Worm (Caenorhabditis elegans) whole organism, L3 larva: ENCODE measurements around the gene tmem-231.

Source experiments
- ZK546.5 ChIP-seq: sonication (generic microtip); optimal IDR thresholded peaks from 2 replicates; lab custom pipeline; 2017; ENCODE audit warnings: missing biosample characterization, missing genetic modification characterization
- aly-2 ChIP-seq: fragments of 150-350 bp; optimal IDR thresholded peaks from 2 replicates; lab custom pipeline; 2014; ENCODE audit warnings: missing biosample characterization, missing genetic modification characterization
- ama-1 ChIP-seq: fragments of 150-350 bp; optimal IDR thresholded peaks from 2 replicates; lab custom pipeline; 2018
- ceh-28 ChIP-seq: fragments of 150-350 bp; optimal IDR thresholded peaks from 2 replicates; lab custom pipeline; 2014; ENCODE audit warnings: missing biosample characterization, missing genetic modification reagents, missing genetic modification characterization
- ceh-9 ChIP-seq: sonication (generic microtip); optimal IDR thresholded peaks from 2 replicates; lab custom pipeline; 2018; ENCODE audit warnings: missing biosample characterization, missing genetic modification characterization
- daf-12 ChIP-seq: fragments of 150-350 bp; optimal IDR thresholded peaks from 2 replicates; lab custom pipeline; 2014; ENCODE audit warnings: missing biosample characterization, missing genetic modification reagents, missing genetic modification characterization
- egl-27 ChIP-seq: sonication (generic microtip); optimal IDR thresholded peaks from 4 replicates; lab custom pipeline; 2017; ENCODE audit warnings: missing biosample characterization, missing genetic modification reagents, missing genetic modification characterization
- egl-5 ChIP-seq: fragments of 150-350 bp; optimal IDR thresholded peaks from 2 replicates; lab custom pipeline; 2017; ENCODE audit warnings: missing biosample characterization, missing genetic modification reagents, missing genetic modification characterization, inconsistent platforms
- elt-2 ChIP-seq: sonication (generic microtip); optimal IDR thresholded peaks from 2 replicates; lab custom pipeline; 2016; ENCODE audit warnings: missing genetic modification reagents, mild to moderate bottlenecking, missing genetic modification characterization, missing compliant biosample characterization
- elt-3 ChIP-seq, 3 experiments: fragments of 150-350 bp in 1 of 3; sonication (generic microtip) in 2 of 3; optimal IDR thresholded peaks; 2 replicates in 2 of 3; 4 replicates in 1 of 3; lab custom pipeline; 2014 to 2017; ENCODE audit warnings: missing biosample characterization in 3 of 3, missing genetic modification characterization in 3 of 3
- fkh-10 ChIP-seq: sonication (generic microtip); optimal IDR thresholded peaks from 2 replicates; lab custom pipeline; 2017; ENCODE audit warnings: missing biosample characterization, missing genetic modification reagents, missing genetic modification characterization
- fkh-2 ChIP-seq: fragments of 150-350 bp; optimal IDR thresholded peaks from 2 replicates; lab custom pipeline; 2014; ENCODE audit warnings: missing biosample characterization, missing genetic modification reagents, missing genetic modification characterization
- hmg-11 ChIP-seq: sonication (generic microtip); optimal IDR thresholded peaks from 2 replicates; lab custom pipeline; 2016; ENCODE audit warnings: missing genetic modification characterization, missing compliant biosample characterization
- lin-15B ChIP-seq: fragments of 150-350 bp; optimal IDR thresholded peaks from 2 replicates; lab custom pipeline; 2014; ENCODE audit warnings: missing biosample characterization, missing genetic modification characterization
- lsy-12 ChIP-seq: sonication (generic microtip); optimal IDR thresholded peaks from 2 replicates; lab custom pipeline; 2016; ENCODE audit warnings: mild to moderate bottlenecking, missing genetic modification characterization, missing compliant biosample characterization
- mdl-1 ChIP-seq: fragments of 150-350 bp; optimal IDR thresholded peaks from 2 replicates; lab custom pipeline; 2014; ENCODE audit warnings: missing biosample characterization, missing genetic modification characterization
- nfya-1 ChIP-seq: sonication (generic microtip); optimal IDR thresholded peaks from 2 replicates; lab custom pipeline; 2017; ENCODE audit warnings: missing genetic modification characterization, mild to moderate bottlenecking, missing compliant biosample characterization, antibody characterized with exemption, moderate library complexity; ENCODE audit not compliant: insufficient read depth
- nhr-12 ChIP-seq: fragments of 150-350 bp; optimal IDR thresholded peaks from 2 replicates; lab custom pipeline; 2014; ENCODE audit warnings: missing biosample characterization, missing genetic modification characterization
- nhr-23 ChIP-seq: fragments of 150-350 bp; optimal IDR thresholded peaks from 2 replicates; lab custom pipeline; 2014; ENCODE audit warnings: missing biosample characterization, missing genetic modification reagents, missing genetic modification characterization
- nhr-25 ChIP-seq: sonication (generic microtip); optimal IDR thresholded peaks from 2 replicates; lab custom pipeline; 2017; ENCODE audit warnings: missing biosample characterization, missing genetic modification characterization
- nhr-28 ChIP-seq: fragments of 150-350 bp; optimal IDR thresholded peaks from 2 replicates; lab custom pipeline; 2014; ENCODE audit warnings: missing biosample characterization, missing genetic modification characterization
- nhr-43 ChIP-seq: sonication (generic microtip); optimal IDR thresholded peaks from 2 replicates; lab custom pipeline; 2016; ENCODE audit warnings: mild to moderate bottlenecking, missing genetic modification characterization, missing compliant biosample characterization; ENCODE audit not compliant: poor library complexity, severe bottlenecking
- nhr-67 ChIP-seq: fragments of 150-350 bp; optimal IDR thresholded peaks from 2 replicates; lab custom pipeline; 2014; ENCODE audit warnings: missing biosample characterization, missing genetic modification characterization
- nhr-76 ChIP-seq: fragments of 150-350 bp; sonication (generic microtip); optimal IDR thresholded peaks from 5 replicates; lab custom pipeline; 2014; ENCODE audit warnings: missing biosample characterization, missing genetic modification characterization
- pha-4 ChIP-seq: fragments of 150-350 bp; optimal IDR thresholded peaks from 2 replicates; lab custom pipeline; 2014; ENCODE audit warnings: missing biosample characterization, missing genetic modification reagents, missing genetic modification characterization
- pqm-1 ChIP-seq: fragments of 150-350 bp; optimal IDR thresholded peaks from 2 replicates; lab custom pipeline; 2017; ENCODE audit warnings: missing biosample characterization, missing genetic modification characterization, inconsistent platforms
- sea-2 ChIP-seq: fragments of 150-350 bp; sonication (generic microtip); optimal IDR thresholded peaks from 4 replicates; lab custom pipeline; 2014; ENCODE audit warnings: missing biosample characterization, missing genetic modification reagents, missing genetic modification characterization
- skn-1 ChIP-seq: fragments of 150-350 bp; optimal IDR thresholded peaks from 2 replicates; lab custom pipeline; 2014; ENCODE audit warnings: missing biosample characterization, missing genetic modification characterization
- unc-62 ChIP-seq: fragments of 150-350 bp; sonication (generic microtip); optimal IDR thresholded peaks from 4 replicates; lab custom pipeline; 2014; ENCODE audit warnings: missing biosample characterization, missing genetic modification reagents, missing genetic modification characterization
- ztf-11 ChIP-seq: fragments of 150-350 bp; optimal IDR thresholded peaks from 2 replicates; lab custom pipeline; 2014; ENCODE audit warnings: missing biosample characterization, missing genetic modification characterization
- ztf-4 ChIP-seq: fragments of 150-350 bp; optimal IDR thresholded peaks from 2 replicates; lab custom pipeline; 2014; ENCODE audit warnings: missing biosample characterization, missing genetic modification characterization

tmem-231 gene

DNA sequence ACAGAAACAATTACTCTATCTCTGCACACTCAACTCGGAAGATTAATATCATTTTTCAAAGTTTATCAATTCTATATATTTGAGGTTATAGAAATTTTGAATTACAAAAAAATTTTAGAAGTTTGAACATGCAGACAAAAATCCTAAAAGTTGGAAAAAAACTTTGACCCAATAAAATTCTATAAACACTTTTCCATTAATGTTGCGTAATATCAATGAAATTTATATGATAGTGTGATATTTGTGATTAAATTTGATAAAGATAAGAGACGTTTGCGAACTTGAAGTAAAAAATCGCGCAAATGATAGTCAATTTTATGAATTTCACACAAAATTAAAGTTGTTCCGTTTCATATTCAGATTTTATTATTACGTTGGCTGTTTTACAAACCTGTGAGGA, 27.5 kb downstream of the tmem-231 start:
- TF ChIP-seq pha-4 (tag; lab: Kevin White, UChicago) (no peak), nhr-23 (tag; lab: Kevin White, UChicago) (no peak), lsy-12 (no peak), nhr-28 (tag; lab: Kevin White, UChicago) (no peak), elt-2 (tag; lab: Kevin White, UChicago) (peak; percentile 75), pqm-1 (tag; lab: Kevin White, UChicago) (peak; percentile 35)

ce11 chrIV:8456899-8457298, 30.3 kb downstream of the tmem-231 start, which contains the start of gene syx-4:
Gene syx-4, plus strand, starts transcription at chrIV:8457280.
- TF ChIP-seq elt-3 (tag; optimal IDR thresholded peaks at IDR 0.05; lab: Kevin White, UChicago) = no peak
- no peak for TF ChIP-seq hmg-11 (tag; lab: Kevin White, UChicago)
- no peak for TF ChIP-seq nhr-12 (tag; lab: Kevin White, UChicago)
- no peak for TF ChIP-seq nfya-1
- TF ChIP-seq ztf-11 = no peak
- TF ChIP-seq fkh-10 (GFP tag; lab: Kevin White, UChicago) = no peak
- no peak for TF ChIP-seq daf-12 (tag; lab: Kevin White, UChicago)
- no peak for TF ChIP-seq nhr-28 (tag; lab: Kevin White, UChicago)
- TF ChIP-seq sea-2 (GFP tag; lab: Kevin White, UChicago) = no peak

DNA sequence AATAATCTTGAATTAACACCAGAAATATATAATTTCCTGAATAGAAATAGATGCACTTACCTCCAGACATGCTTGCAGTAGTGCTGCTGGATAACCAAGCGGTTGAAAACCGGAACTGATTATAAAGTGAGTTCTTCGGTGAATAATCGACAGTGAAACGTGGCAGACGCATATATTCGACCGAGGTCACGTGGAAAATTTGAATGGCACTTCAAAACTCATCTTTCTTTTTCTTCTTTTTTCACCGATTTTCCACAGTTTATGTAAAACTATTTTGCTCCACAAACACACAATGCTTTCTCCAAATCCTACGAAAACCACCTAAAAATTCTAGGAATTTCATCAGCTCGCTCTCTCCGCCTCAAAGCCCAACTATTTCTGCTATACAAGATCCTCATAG, 33.6 kb downstream of the tmem-231 start, which contains the start of gene ant-1.4:
TSS of gene ant-1.4 (minus strand) at position 101 of the 400 bp plus-strand sequence.
- TF ChIP-seq ceh-28 (tag; lab: Kevin White, UChicago) (no peak), nhr-67 (tag; lab: Kevin White, UChicago) (no peak), unc-62 (GFP tag; lab: Kevin White, UChicago) (no peak), ztf-11 (no peak)

ce11 chrIV:8461177-8461576, 34.6 kb downstream of the tmem-231 start:
- TF ChIP-seq pha-4 (tag; lab: Kevin White, UChicago) (no peak), lin-15B (tag; lab: Kevin White, UChicago) (no peak), sea-2 (GFP tag; lab: Kevin White, UChicago) (no peak), unc-62 (GFP tag; lab: Kevin White, UChicago) (no peak)

DNA sequence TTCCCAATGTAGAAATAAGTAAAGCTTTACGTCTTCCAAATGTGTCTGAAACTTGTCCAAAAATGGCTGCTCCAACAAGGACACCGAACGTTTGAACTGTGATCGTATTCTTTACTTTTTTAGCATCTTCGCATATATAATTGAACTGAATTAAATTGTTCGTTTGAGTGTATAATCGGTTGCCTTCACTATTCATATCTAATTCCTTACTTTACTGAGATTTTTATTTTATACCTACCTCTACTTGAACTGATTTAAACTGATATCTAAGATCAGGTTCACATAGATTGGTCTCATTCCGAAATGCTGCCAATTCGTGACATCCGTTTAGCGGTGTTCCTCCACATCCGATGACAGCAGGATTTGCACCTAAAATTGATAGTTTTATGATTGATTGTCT, 35.8 kb downstream of the tmem-231 start:
- TF ChIP-seq unc-62 (GFP tag; lab: Kevin White, UChicago) (no peak), lin-15B (tag; lab: Kevin White, UChicago) (no peak)
- TF ChIP-seq, all 47 proteins: peak for 0

- TF ChIP-seq egl-27 (tag; lab: Kevin White, UChicago) (peak; percentile 41), nhr-25 (tag; lab: Kevin White, UChicago) (peak; percentile 64), mdl-1 (tag; lab: Kevin White, UChicago) (peak; percentile 37), nhr-23 (tag; lab: Kevin White, UChicago) (peak; percentile 70), nhr-43 (peak; percentile 11), hmg-11 (tag; lab: Kevin White, UChicago) (no peak), ama-1 (lab: Kevin White, UChicago) (no peak), unc-62 (GFP tag; lab: Kevin White, UChicago) (peak; percentile 80)
These were observed 36.5 kb downstream of the tmem-231 start for ce11 chrIV:8463069-8463468.

ce11 chrIV:8463716-8464115, 37.1 kb downstream of the tmem-231 start, which contains the start of gene str-176:
Gene str-176, minus strand, starts transcription at chrIV:8463816.
- TF ChIP-seq mdl-1 (tag; lab: Kevin White, UChicago) (no peak), ceh-9 (tag; lab: Kevin White, UChicago) (no peak), nhr-12 (tag; lab: Kevin White, UChicago) (no peak), elt-3 (tag; optimal IDR thresholded peaks at IDR 0.05; lab: Kevin White, UChicago) (no peak)

DNA sequence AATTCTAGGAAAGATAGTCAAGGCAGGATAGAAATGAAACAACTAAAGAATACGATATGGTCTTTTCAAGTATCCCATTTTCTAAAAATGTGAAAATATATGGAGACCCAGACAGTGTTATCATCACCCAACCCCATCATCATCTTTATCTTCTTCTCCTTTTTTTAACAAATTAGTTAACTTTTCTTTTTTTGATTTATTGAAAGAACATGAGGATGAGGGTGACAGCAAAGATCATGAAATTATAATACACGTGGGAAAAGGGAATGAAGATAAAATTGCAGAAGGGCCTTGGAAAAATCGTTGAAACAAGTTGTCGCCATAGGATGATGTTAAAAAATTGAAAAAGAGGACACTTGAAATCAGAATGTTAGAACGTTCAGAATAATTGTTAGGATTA, 37.6 kb downstream of the tmem-231 start:
- TF ChIP-seq aly-2 (tag; lab: Kevin White, UChicago) (no peak), skn-1 (tag; lab: Kevin White, UChicago) (no peak), ztf-4 (tag; lab: Kevin White, UChicago) (no peak), ZK546.5 (tag; lab: Kevin White, UChicago) (no peak), fkh-2 (tag; lab: Kevin White, UChicago) (no peak), nhr-76 (tag; lab: Kevin White, UChicago) (no peak), egl-5 (tag; lab: Kevin White, UChicago) (no peak), elt-2 (tag; lab: Kevin White, UChicago) (no peak), pha-4 (tag; lab: Kevin White, UChicago) (no peak), pqm-1 (tag; lab: Kevin White, UChicago) (no peak), egl-27 (tag; lab: Kevin White, UChicago) (no peak), lsy-12 (no peak), daf-12 (tag; lab: Kevin White, UChicago) (no peak)
